Fruit fly (Drosophila melanogaster): ENCODE measurements around the gene Gr61a.

DNA sequence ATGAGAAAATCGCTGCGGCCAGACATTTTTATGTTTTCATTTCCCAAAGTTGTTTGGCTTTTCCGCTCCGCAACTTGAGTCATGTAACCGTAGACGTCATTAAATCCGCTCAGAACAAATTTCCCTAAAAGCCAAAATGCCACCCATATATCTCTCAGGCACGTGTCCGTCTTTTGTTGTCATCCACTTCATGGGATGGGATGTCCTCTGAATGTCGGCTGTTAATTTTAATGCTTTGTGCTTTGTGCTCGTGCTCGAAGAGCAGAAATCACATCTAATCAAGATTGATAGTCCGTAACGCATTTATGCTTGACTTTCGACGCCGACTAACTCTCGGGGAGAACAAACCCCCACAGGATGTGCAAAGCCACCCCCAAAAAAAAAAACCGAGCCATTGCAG, 46.2 kb upstream of the Gr61a start:
- TF ChIP-seq CG8478 (optimal IDR thresholded peaks at IDR 0.05) (no peak), usp (GFP tag; optimal IDR thresholded peaks at IDR 0.05) (no peak)

Data from whole organism.